Worm (Caenorhabditis elegans) whole organism, late embryonic: Measurements from ENCODE around the gene spat-1.

Source experiments
- ama-1 ChIP-seq: fragments of 150-350 bp; optimal IDR thresholded peaks from 2 replicates; lab custom pipeline; 2014
- ceh-22 ChIP-seq: sonication (generic microtip); optimal IDR thresholded peaks from 2 replicates; lab custom pipeline; 2017; ENCODE audit warnings: missing biosample characterization, missing genetic modification characterization
- dmd-4 ChIP-seq: sonication (generic microtip); optimal IDR thresholded peaks from 2 replicates; lab custom pipeline; 2016; ENCODE audit warnings: borderline replicate concordance, missing genetic modification characterization, missing compliant biosample characterization
- fkh-10 ChIP-seq: fragments of 150-350 bp; optimal IDR thresholded peaks from 2 replicates; lab custom pipeline; 2014; ENCODE audit warnings: missing biosample characterization, missing genetic modification reagents, missing genetic modification characterization
- lin-11 ChIP-seq: fragments of 200-800 bp; sonication (Bioruptor generic); optimal IDR thresholded peaks from 2 replicates; lab custom pipeline; 2018; ENCODE audit warnings: mild to moderate bottlenecking, missing genetic modification characterization, missing compliant biosample characterization
- pha-4 ChIP-seq: fragments of 150-350 bp; optimal IDR thresholded peaks from 2 replicates; lab custom pipeline; 2018; ENCODE audit warnings: missing biosample characterization, missing genetic modification reagents, missing genetic modification characterization
- pqm-1 ChIP-seq: sonication (generic microtip); optimal IDR thresholded peaks from 2 replicates; lab custom pipeline; 2016; ENCODE audit warnings: missing genetic modification characterization, missing compliant biosample characterization

- TF ChIP-seq pha-4: no peak
- TF ChIP-seq ama-1 (lab: Kevin White, UChicago): no peak
- TF ChIP-seq fkh-10 (GFP tag; lab: Kevin White, UChicago): no peak
- TF ChIP-seq dmd-4 (tag; lab: Kevin White, UChicago): no peak
- no peak for TF ChIP-seq lin-11 (tag; lab: Kevin White, UChicago)
- no peak for TF ChIP-seq ceh-22 (tag; lab: Kevin White, UChicago)
- TF ChIP-seq pqm-1 (tag; lab: Kevin White, UChicago): no peak
These were observed 39.9 kb upstream of the spat-1 start, which contains the start of gene usp-14 for ce11 chrII:14488661-14489060.
